Worm (Caenorhabditis elegans) whole organism, midembryonic: ENCODE data around the gene nhr-216.

Experiments
- T22C8.4 ChIP-seq: fragments of 200-800 bp; sonication (Bioruptor generic); IDR thresholded peaks from 2 replicates; pipeline ENCODE4 v1.3.6; 2022; ENCODE audit warnings: missing genetic modification characterization, missing compliant biosample characterization
- ztf-23 ChIP-seq: fragments of 200-800 bp; sonication (Bioruptor generic); IDR thresholded peaks from 2 replicates; pipeline ENCODE4 v1.3.6; 2022; ENCODE audit warnings: missing genetic modification reagents, missing genetic modification characterization, missing compliant biosample characterization

DNA sequence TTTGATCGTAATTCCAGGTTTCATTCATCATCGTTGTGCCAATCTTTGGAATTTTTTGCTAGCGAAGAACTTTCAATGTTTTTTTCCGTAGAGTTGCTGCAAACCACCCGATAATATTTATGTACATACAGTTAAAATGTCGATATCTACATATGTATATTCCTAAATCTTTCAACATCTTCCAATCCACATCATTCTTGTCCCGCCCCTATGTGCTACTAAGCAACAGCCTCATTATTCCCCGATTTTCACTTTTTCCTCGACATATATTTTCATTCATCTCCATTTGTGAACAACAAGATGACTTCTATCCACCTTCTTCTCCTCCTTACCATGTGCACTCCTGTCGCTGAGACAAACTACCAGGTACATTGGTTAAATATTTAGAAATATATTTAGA is 13.4 kb upstream of the nhr-216 start, which contains the start of gene C35A11.3:
- TF ChIP-seq T22C8.4 (GFP tag; lab: Robert Waterston, UW): no peak
- no peak for TF ChIP-seq ztf-23 (GFP tag; lab: Robert Waterston, UW)
